Worm (Caenorhabditis elegans) whole organism, L4 larva: ENCODE results near the gene cest-9.2.

Experiments
- F10B5.3 ChIP-seq: sonication (generic microtip); optimal IDR thresholded peaks from 2 replicates; lab custom pipeline; 2016; ENCODE audit warnings: mild to moderate bottlenecking, missing genetic modification characterization, missing compliant biosample characterization
- R02D3.7 ChIP-seq: fragments of 150-350 bp; sonication (generic microtip); optimal IDR thresholded peaks from 3 replicates; lab custom pipeline; 2014; ENCODE audit warnings: missing biosample characterization, missing genetic modification characterization
- Y48G9A.11 ChIP-seq: fragments of 200-800 bp; sonication (Bioruptor generic); IDR thresholded peaks from 2 replicates; pipeline ENCODE4 v1.3.6; 2022; ENCODE audit warnings: missing genetic modification reagents, missing genetic modification characterization, missing compliant biosample characterization
- Y5F2A.4 ChIP-seq: fragments of 200-800 bp; sonication (Bioruptor generic); optimal IDR thresholded peaks from 2 replicates; lab custom pipeline; 2018; ENCODE audit warnings: mild to moderate bottlenecking, missing genetic modification characterization, missing compliant biosample characterization
- Y75B8A.6 ChIP-seq: fragments of 200-800 bp; sonication (Bioruptor generic); IDR thresholded peaks from 2 replicates; pipeline ENCODE4 v1.3.6; 2022; ENCODE audit warnings: missing genetic modification reagents, missing genetic modification characterization, missing compliant biosample characterization
- ZK546.5 ChIP-seq, 2 experiments: sonication (generic microtip); optimal IDR thresholded peaks; 2 replicates each; lab custom pipeline; 2017; ENCODE audit warnings: missing biosample characterization in 2 of 2, missing genetic modification characterization in 2 of 2
- aha-1 ChIP-seq: fragments of 150-350 bp; peaks from one replicate; lab custom pipeline; 2014; ENCODE audit warnings: missing biosample characterization, missing genetic modification characterization
- arid-1 ChIP-seq: fragments of 200-800 bp; sonication (Bioruptor generic); conservative IDR thresholded peaks from 2 replicates; pipeline ENCODE4 v1.3.6; 2022; ENCODE audit warnings: missing genetic modification reagents, missing genetic modification characterization, missing compliant biosample characterization
- ceh-20 ChIP-seq: fragments of 200-800 bp; sonication (Bioruptor generic); IDR thresholded peaks from 2 replicates; pipeline ENCODE4 v1.3.6; 2022; ENCODE audit warnings: missing genetic modification reagents, missing genetic modification characterization, missing compliant biosample characterization
- ceh-32 ChIP-seq: sonication (generic microtip); optimal IDR thresholded peaks from 2 replicates; lab custom pipeline; 2016; ENCODE audit warnings: mild to moderate bottlenecking, missing genetic modification characterization, missing compliant biosample characterization; ENCODE audit not compliant: poor library complexity
- daf-16 ChIP-seq, 3 experiments: sonication (generic microtip); optimal IDR thresholded peaks; 2 replicates each; lab custom pipeline; 2016 to 2017; ENCODE audit warnings: missing genetic modification characterization in 3 of 3, missing genetic modification reagents in 3 of 3, mild to moderate bottlenecking in 2 of 3, missing compliant biosample characterization in 2 of 3, missing biosample characterization in 1 of 3, moderate library complexity in 1 of 3
- daf-19 ChIP-seq: fragments of 200-800 bp; sonication (Bioruptor generic); conservative IDR thresholded peaks from 2 replicates; pipeline ENCODE4 v1.3.6; 2022; ENCODE audit warnings: missing genetic modification characterization, missing compliant biosample characterization
- dmd-6 ChIP-seq: fragments of 200-800 bp; sonication (Bioruptor generic); IDR thresholded peaks from 2 replicates; pipeline ENCODE4 v1.3.6; 2022; ENCODE audit warnings: missing genetic modification reagents, missing genetic modification characterization, missing compliant biosample characterization
- dmd-8 ChIP-seq: fragments of 200-800 bp; sonication (Bioruptor generic); IDR thresholded peaks from 2 replicates; pipeline ENCODE4 v1.3.6; 2022; ENCODE audit warnings: missing genetic modification characterization, missing compliant biosample characterization
- dpl-1 ChIP-seq: fragments of 150-350 bp; optimal IDR thresholded peaks from 2 replicates; lab custom pipeline; 2014; ENCODE audit warnings: missing biosample characterization, missing genetic modification reagents, missing genetic modification characterization
- dve-1 ChIP-seq: sonication (generic microtip); optimal IDR thresholded peaks from 2 replicates; lab custom pipeline; 2017; ENCODE audit warnings: antibody characterized with exemption, mild to moderate bottlenecking, missing genetic modification characterization, missing compliant biosample characterization; ENCODE audit not compliant: insufficient read depth
- hlh-11 ChIP-seq: fragments of 200-800 bp; sonication (Bioruptor generic); optimal IDR thresholded peaks from 2 replicates; lab custom pipeline; 2018; ENCODE audit warnings: mild to moderate bottlenecking, missing genetic modification characterization, missing compliant biosample characterization
- hlh-30 ChIP-seq: sonication (generic microtip); optimal IDR thresholded peaks from 2 replicates; lab custom pipeline; 2017; ENCODE audit warnings: antibody characterized with exemption, mild to moderate bottlenecking, missing genetic modification characterization, missing compliant biosample characterization; ENCODE audit not compliant: insufficient read depth
- lim-7 ChIP-seq: fragments of 200-800 bp; sonication (Bioruptor generic); IDR thresholded peaks from 2 replicates; pipeline ENCODE4 v1.3.6; 2022; ENCODE audit warnings: missing genetic modification characterization, missing compliant biosample characterization
- lir-3 ChIP-seq: sonication (generic microtip); optimal IDR thresholded peaks from 2 replicates; lab custom pipeline; 2016; ENCODE audit warnings: mild to moderate bottlenecking, missing genetic modification characterization, missing compliant biosample characterization
- madf-5 ChIP-seq, 2 experiments: fragments of 200-800 bp; sonication (Bioruptor generic); IDR thresholded peaks; 2 replicates each; pipeline ENCODE4 v1.3.6; 2022; ENCODE audit warnings: missing compliant biosample characterization in 2 of 2, missing genetic modification characterization in 2 of 2
- mdl-1 ChIP-seq, 2 experiments: fragments of 150-350 bp in 1 of 2; sonication (generic microtip) in 1 of 2; optimal IDR thresholded peaks; 2 replicates each; lab custom pipeline; 2014 to 2017; ENCODE audit warnings: missing biosample characterization in 2 of 2, missing genetic modification characterization in 2 of 2
- mdt-29 ChIP-seq: fragments of 200-800 bp; sonication (Bioruptor generic); IDR thresholded peaks from 2 replicates; pipeline ENCODE4 v1.3.6; 2022; ENCODE audit warnings: missing genetic modification reagents, missing genetic modification characterization, missing compliant biosample characterization
- mxl-2 ChIP-seq: fragments of 200-800 bp; sonication (Bioruptor generic); conservative IDR thresholded peaks from 2 replicates; pipeline ENCODE4 v1.3.6; 2022; ENCODE audit warnings: missing genetic modification reagents, missing genetic modification characterization, missing compliant biosample characterization
- mxl-3 ChIP-seq: fragments of 200-800 bp; sonication (Bioruptor generic); optimal IDR thresholded peaks from 2 replicates; lab custom pipeline; 2018; ENCODE audit warnings: mild to moderate bottlenecking, missing genetic modification characterization, missing compliant biosample characterization
- nhr-11 ChIP-seq: fragments of 150-350 bp; optimal IDR thresholded peaks from 2 replicates; lab custom pipeline; 2014; ENCODE audit warnings: missing biosample characterization, missing genetic modification characterization
- nhr-111 ChIP-seq: fragments of 200-800 bp; sonication (Bioruptor generic); optimal IDR thresholded peaks from 2 replicates; lab custom pipeline; 2018; ENCODE audit warnings: mild to moderate bottlenecking, missing genetic modification characterization, missing compliant biosample characterization
- nhr-237 ChIP-seq: sonication (generic microtip); optimal IDR thresholded peaks from 2 replicates; lab custom pipeline; 2017; ENCODE audit warnings: missing biosample characterization, missing genetic modification characterization
- nhr-28 ChIP-seq: fragments of 150-350 bp; optimal IDR thresholded peaks from 2 replicates; lab custom pipeline; 2014; ENCODE audit warnings: missing biosample characterization, missing genetic modification characterization
- nhr-42 ChIP-seq: fragments of 200-800 bp; sonication (Bioruptor generic); IDR thresholded peaks from 2 replicates; pipeline ENCODE4 v1.3.6; 2022; ENCODE audit warnings: missing genetic modification characterization, missing compliant biosample characterization
- nhr-48 ChIP-seq: sonication (generic microtip); optimal IDR thresholded peaks from 2 replicates; lab custom pipeline; 2016; ENCODE audit warnings: mild to moderate bottlenecking, missing genetic modification characterization, missing compliant biosample characterization
- nhr-76 ChIP-seq: fragments of 150-350 bp; optimal IDR thresholded peaks from 2 replicates; lab custom pipeline; 2014; ENCODE audit warnings: missing biosample characterization, missing genetic modification characterization
- rbr-2 ChIP-seq: sonication (generic microtip); optimal IDR thresholded peaks from 2 replicates; lab custom pipeline; 2016; ENCODE audit warnings: missing genotype, missing genetic modification characterization, missing compliant biosample characterization
- saeg-2 ChIP-seq: fragments of 200-800 bp; sonication (Bioruptor generic); IDR thresholded peaks from 2 replicates; pipeline ENCODE4 v1.3.6; 2022; ENCODE audit warnings: missing genetic modification reagents, missing genetic modification characterization, missing compliant biosample characterization
- sdz-12 ChIP-seq: fragments of 200-800 bp; sonication (Bioruptor generic); optimal IDR thresholded peaks from 2 replicates; lab custom pipeline; 2018; ENCODE audit warnings: mild to moderate bottlenecking, missing genetic modification characterization, missing compliant biosample characterization
- set-16 ChIP-seq: fragments of 200-800 bp; sonication (Bioruptor generic); IDR thresholded peaks from 2 replicates; pipeline ENCODE4 v1.3.6; 2022; ENCODE audit warnings: missing genetic modification reagents, missing genetic modification characterization, missing compliant biosample characterization
- skn-1 ChIP-seq: fragments of 150-350 bp; optimal IDR thresholded peaks from 2 replicates; lab custom pipeline; 2014; ENCODE audit warnings: missing biosample characterization, missing genetic modification characterization
- unc-62 ChIP-seq, 3 experiments: fragments of 150-350 bp in 1 of 3; sonication (generic microtip); optimal IDR thresholded peaks in 2 of 3; peaks in 1 of 3; 1 replicate in 1 of 3; 2 replicates in 2 of 3; lab custom pipeline; 2014 to 2017; ENCODE audit warnings: missing biosample characterization in 3 of 3, missing genetic modification characterization in 3 of 3, missing genetic modification reagents in 3 of 3, missing genotype in 1 of 3
- zag-1 ChIP-seq: fragments of 150-350 bp; optimal IDR thresholded peaks from 2 replicates; lab custom pipeline; 2014; ENCODE audit warnings: missing biosample characterization, missing genetic modification characterization
- zfp-2 ChIP-seq: sonication (generic microtip); optimal IDR thresholded peaks from 2 replicates; lab custom pipeline; 2016; ENCODE audit warnings: mild to moderate bottlenecking, missing genetic modification characterization, missing compliant biosample characterization
- zip-2 ChIP-seq: fragments of 150-350 bp; optimal IDR thresholded peaks from 2 replicates; lab custom pipeline; 2014; ENCODE audit warnings: missing biosample characterization, missing genetic modification characterization

The cest-9.2 gene

DNA sequence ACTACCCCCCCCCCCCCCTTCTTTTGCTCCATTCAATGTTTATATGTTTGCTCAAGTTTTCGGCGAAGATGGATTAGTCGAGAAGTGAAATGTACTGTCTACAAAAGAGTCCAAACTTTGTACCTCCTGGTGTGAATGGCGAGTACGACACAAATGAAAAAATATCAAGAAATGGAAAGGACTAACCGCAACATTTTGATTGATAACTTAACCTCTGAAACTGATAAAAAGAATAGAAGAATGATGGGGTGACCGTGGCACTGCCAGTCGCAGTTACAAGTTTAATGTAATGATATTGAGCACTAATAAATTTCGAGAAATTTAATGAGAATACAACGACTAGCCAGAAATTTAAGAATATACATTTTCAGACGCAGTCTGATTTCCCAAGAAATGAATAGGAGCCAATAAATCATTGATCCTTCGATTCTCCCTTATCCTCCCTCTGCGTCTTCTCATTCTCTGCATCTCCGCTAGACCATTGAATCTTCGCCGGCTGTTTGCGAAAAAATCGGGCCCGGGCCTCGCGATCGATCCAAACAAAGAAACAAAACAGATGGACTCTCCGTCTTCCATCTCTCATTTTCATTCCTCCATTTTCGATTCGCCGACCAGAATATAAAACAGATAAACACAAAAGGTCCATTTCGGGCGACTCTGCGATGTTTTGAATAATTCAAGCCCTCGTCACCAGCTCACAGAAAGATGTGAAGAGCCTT is 47.1 kb upstream of the cest-9.2 start (continued):
- no peak for TF ChIP-seq F10B5.3 (tag; lab: Kevin White, UChicago)
- no peak for TF ChIP-seq mxl-3 (GFP tag; lab: Kevin White, UChicago)
- TF ChIP-seq ceh-32 (tag; lab: Kevin White, UChicago) = no peak
- TF ChIP-seq sdz-12 = no peak
- no peak for TF ChIP-seq Y48G9A.11
- peak; percentile 50; the same call in 1 of the 2 replicates for TF ChIP-seq dmd-6 (GFP tag; lab: Robert Waterston, UW)
- no peak for TF ChIP-seq rbr-2
- no peak for TF ChIP-seq lim-7 (GFP tag; lab: Robert Waterston, UW)
- TF ChIP-seq arid-1 (GFP tag; lab: Robert Waterston, UW) = no peak

DNA sequence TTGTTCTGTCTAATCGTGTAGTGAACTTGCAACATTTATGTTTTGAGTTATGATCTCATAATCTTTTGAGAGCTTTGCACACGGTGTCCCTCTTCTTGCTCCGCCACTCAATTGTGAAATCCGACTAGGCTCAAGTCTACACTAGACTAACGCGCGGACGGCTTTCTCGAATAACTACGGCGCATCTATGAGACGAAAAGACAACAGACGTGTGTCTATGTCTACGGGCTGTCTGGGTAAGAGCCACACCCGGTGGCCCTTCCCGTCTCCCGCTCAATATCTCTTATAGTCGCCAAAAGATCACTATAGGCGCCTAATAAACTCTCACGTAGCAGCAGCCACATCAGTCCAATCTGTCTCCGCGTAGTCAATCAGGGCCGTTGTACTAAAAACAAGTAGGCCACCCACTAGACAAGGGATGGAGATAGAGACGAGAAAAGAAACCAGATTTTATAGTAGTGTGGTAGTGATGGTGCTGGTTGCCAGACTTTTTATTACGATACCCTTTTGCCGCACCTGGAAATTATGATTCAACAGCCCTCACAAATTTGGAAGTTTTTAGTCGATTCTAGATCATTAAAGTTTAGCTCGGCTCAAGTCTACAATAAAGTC is 46.1 kb upstream of the cest-9.2 start:
- TF ChIP-seq nhr-111 (GFP tag; lab: Kevin White, UChicago) (no peak), hlh-11 (tag; lab: Kevin White, UChicago) (peak; percentile 11), ceh-20 (GFP tag; lab: Robert Waterston, UW) (peak; percentile 27; the same call in 1 of the 2 replicates), aha-1 (peak; percentile 62), daf-16 (GFP tag; optimal IDR thresholded peaks at IDR 0.05; lab: Kevin White, UChicago) (peak in 1 of 2 experiments; percentile 4), daf-16 (tag; optimal IDR thresholded peaks at IDR 0.05; lab: Kevin White, UChicago) (no peak), nhr-28 (peak; percentile 21), F10B5.3 (tag; lab: Kevin White, UChicago) (no peak), unc-62 (GFP tag; optimal IDR thresholded peaks at IDR 0.05 in 1 of 2; lab: Kevin White, UChicago) (peak in 1 of 2 experiments; percentile 16), unc-62 (tag; optimal IDR thresholded peaks at IDR 0.05; lab: Kevin White, UChicago) (no peak), dmd-6 (GFP tag; lab: Robert Waterston, UW) (peak; percentile 26; the same call in 1 of the 2 replicates), mdt-29 (GFP tag; lab: Robert Waterston, UW) (no peak)

DNA sequence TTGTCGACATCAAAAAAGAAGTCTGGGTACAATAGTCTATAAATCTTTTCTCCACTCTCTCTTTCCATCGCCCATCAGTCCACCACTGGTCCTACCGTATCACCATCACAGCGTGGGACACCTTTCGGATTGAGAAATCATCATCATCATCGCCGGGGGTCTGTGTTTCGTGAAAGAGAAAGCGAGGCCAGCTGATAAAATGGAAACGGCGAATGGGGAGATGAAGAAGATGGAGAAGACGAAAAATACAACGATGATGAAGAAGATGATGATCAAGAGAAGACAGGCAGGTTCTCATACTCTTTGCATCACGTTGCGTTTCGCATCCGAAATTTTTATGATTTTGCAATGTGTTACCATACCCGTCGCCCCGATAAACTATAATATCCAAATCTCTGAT is 45.5 kb upstream of the cest-9.2 start:
- TF ChIP-seq Y5F2A.4 (no peak), zfp-2 (no peak), hlh-11 (tag; lab: Kevin White, UChicago) (peak; percentile 67), dmd-8 (no peak), R02D3.7 (tag; lab: Kevin White, UChicago) (no peak), dve-1 (no peak), nhr-48 (tag; lab: Kevin White, UChicago) (peak; percentile 47), mdt-29 (GFP tag; lab: Robert Waterston, UW) (no peak), set-16 (GFP tag; lab: Robert Waterston, UW) (no peak), lim-7 (GFP tag; lab: Robert Waterston, UW) (no peak), daf-19 (GFP tag; lab: Robert Waterston, UW) (0 out of 2 replicates have a peak, but pooled peaks have one; percentile 42), nhr-237 (tag; lab: Kevin White, UChicago) (no peak), madf-5 (GFP tag; IDR thresholded peaks at IDR 0.05; lab: Robert Waterston, UW) (no peak), saeg-2 (GFP tag; lab: Robert Waterston, UW) (no peak), unc-62 (GFP tag; optimal IDR thresholded peaks at IDR 0.05 in 1 of 2; lab: Kevin White, UChicago) (no peak), unc-62 (tag; optimal IDR thresholded peaks at IDR 0.05; lab: Kevin White, UChicago) (no peak), ZK546.5 (tag; optimal IDR thresholded peaks at IDR 0.05; lab: Kevin White, UChicago) (no peak), Y48G9A.11 (no peak), dpl-1 (no peak), nhr-76 (tag; lab: Kevin White, UChicago) (no peak), zag-1 (tag; lab: Kevin White, UChicago) (no peak), nhr-42 (GFP tag; lab: Robert Waterston, UW) (no peak), lir-3 (tag; lab: Kevin White, UChicago) (no peak), Y75B8A.6 (GFP tag; lab: Robert Waterston, UW) (no peak), zip-2 (tag; lab: Kevin White, UChicago) (no peak), nhr-28 (peak; percentile 40), mxl-2 (GFP tag; lab: Robert Waterston, UW) (no peak), mxl-3 (GFP tag; lab: Kevin White, UChicago) (peak; percentile 34), hlh-30 (tag; lab: Kevin White, UChicago) (peak; percentile 65), skn-1 (tag; lab: Kevin White, UChicago) (no peak), nhr-11 (tag; lab: Kevin White, UChicago) (no peak), mdl-1 (tag; optimal IDR thresholded peaks at IDR 0.05; lab: Kevin White, UChicago) (peak in 1 of 2 experiments; percentile 5)
